Worm (Caenorhabditis elegans) whole organism, mixed stage, embryonic: ENCODE measurements around the gene W05H7.1.
"Not testable (repeated sequence)": the region's sequence is repeated elsewhere in the genome, so short reads cannot be mapped to it uniquely, and the experiment has no call there.

Experiments
- M03D4.4 ChIP-seq: sonication (generic microtip); optimal IDR thresholded peaks from 2 replicates; lab custom pipeline; 2017; ENCODE audit warnings: mild to moderate bottlenecking, missing genetic modification characterization, missing compliant biosample characterization
- bed-3 ChIP-seq: fragments of 200-800 bp; sonication (Bioruptor generic); optimal IDR thresholded peaks from 3 replicates; lab custom pipeline; 2018; ENCODE audit warnings: mild to moderate bottlenecking, missing genetic modification characterization, moderate library complexity, missing compliant biosample characterization
- blmp-1 ChIP-seq: fragments of 150-350 bp; optimal IDR thresholded peaks from 2 replicates; lab custom pipeline; 2014; ENCODE audit warnings: missing biosample characterization, missing genetic modification characterization
- ceh-39 ChIP-seq: fragments of 150-350 bp; optimal IDR thresholded peaks from 2 replicates; lab custom pipeline; 2014; ENCODE audit warnings: missing biosample characterization, missing genetic modification characterization
- ceh-43 ChIP-seq: fragments of 200-800 bp; sonication (Bioruptor generic); optimal IDR thresholded peaks from 2 replicates; lab custom pipeline; 2018; ENCODE audit warnings: mild to moderate bottlenecking, missing genetic modification characterization, moderate library complexity, missing compliant biosample characterization
- ceh-83 ChIP-seq: fragments of 200-800 bp; sonication (Bioruptor generic); optimal IDR thresholded peaks from 2 replicates; lab custom pipeline; 2018; ENCODE audit warnings: mild to moderate bottlenecking, missing genetic modification characterization, missing compliant biosample characterization
- drap-1 ChIP-seq: fragments of 200-800 bp; sonication (Bioruptor generic); optimal IDR thresholded peaks from 3 replicates; lab custom pipeline; 2018; ENCODE audit warnings: mild to moderate bottlenecking, missing genetic modification characterization, missing compliant biosample characterization
- elt-1 ChIP-seq: sonication (generic microtip); optimal IDR thresholded peaks from 2 replicates; lab custom pipeline; 2017; ENCODE audit warnings: missing genetic modification characterization, mild to moderate bottlenecking, missing compliant biosample characterization, antibody characterized with exemption, moderate library complexity, borderline replicate concordance; ENCODE audit not compliant: insufficient read depth
- elt-3 ChIP-seq: fragments of 150-350 bp; optimal IDR thresholded peaks from 2 replicates; lab custom pipeline; 2014; ENCODE audit warnings: missing biosample characterization, missing genetic modification characterization
- flh-1 ChIP-seq: fragments of 200-800 bp; sonication (Bioruptor generic); optimal IDR thresholded peaks from 2 replicates; lab custom pipeline; 2018; ENCODE audit warnings: mild to moderate bottlenecking, missing genetic modification characterization, moderate library complexity, missing compliant biosample characterization
- ham-2 ChIP-seq: fragments of 200-800 bp; sonication (Bioruptor generic); optimal IDR thresholded peaks from 2 replicates; lab custom pipeline; 2018; ENCODE audit warnings: mild to moderate bottlenecking, missing genetic modification characterization, missing compliant biosample characterization
- hlh-1 ChIP-seq: fragments of 150-350 bp; optimal IDR thresholded peaks from 2 replicates; lab custom pipeline; 2014; ENCODE audit warnings: missing biosample characterization, missing genetic modification reagents, missing genetic modification characterization
- lin-13 ChIP-seq: fragments of 150-350 bp; optimal IDR thresholded peaks from 2 replicates; lab custom pipeline; 2014; ENCODE audit warnings: missing biosample characterization, missing genetic modification characterization
- lin-32 ChIP-seq: fragments of 200-800 bp; sonication (Bioruptor generic); optimal IDR thresholded peaks from 2 replicates; lab custom pipeline; 2018; ENCODE audit warnings: mild to moderate bottlenecking, missing genetic modification characterization, missing compliant biosample characterization
- mep-1 ChIP-seq: fragments of 150-350 bp; optimal IDR thresholded peaks from 2 replicates; lab custom pipeline; 2017; ENCODE audit warnings: missing biosample characterization, missing genetic modification reagents, missing genetic modification characterization, inconsistent platforms
- mls-2 ChIP-seq: sonication (generic microtip); optimal IDR thresholded peaks from 2 replicates; lab custom pipeline; 2016; ENCODE audit warnings: mild to moderate bottlenecking, missing genetic modification characterization, moderate library complexity, missing compliant biosample characterization
- nhr-12 ChIP-seq: fragments of 150-350 bp; optimal IDR thresholded peaks from 2 replicates; lab custom pipeline; 2014; ENCODE audit warnings: missing biosample characterization, missing genetic modification characterization
- nhr-2 ChIP-seq: fragments of 150-350 bp; optimal IDR thresholded peaks from 2 replicates; lab custom pipeline; 2014; ENCODE audit warnings: missing biosample characterization, missing genetic modification characterization
- nhr-237 ChIP-seq: fragments of 150-350 bp; optimal IDR thresholded peaks from 2 replicates; lab custom pipeline; 2014; ENCODE audit warnings: missing biosample characterization, missing genetic modification characterization
- nhr-28 ChIP-seq: fragments of 150-350 bp; optimal IDR thresholded peaks from 2 replicates; lab custom pipeline; 2014; ENCODE audit warnings: missing biosample characterization, missing genetic modification characterization
- pha-4 ChIP-seq: fragments of 150-350 bp; optimal IDR thresholded peaks from 2 replicates; lab custom pipeline; 2018; ENCODE audit warnings: missing biosample characterization, missing genetic modification reagents, missing genetic modification characterization
- sem-2 ChIP-seq: fragments of 200-800 bp; sonication (Bioruptor generic); optimal IDR thresholded peaks from 2 replicates; lab custom pipeline; 2018; ENCODE audit warnings: mild to moderate bottlenecking, missing genetic modification characterization, missing compliant biosample characterization
- snpc-4 ChIP-seq: fragments of 150-350 bp; optimal IDR thresholded peaks from 2 replicates; lab custom pipeline; 2014; ENCODE audit warnings: missing biosample characterization, missing genetic modification characterization
- sptf-1 ChIP-seq: sonication (generic microtip); optimal IDR thresholded peaks from 2 replicates; lab custom pipeline; 2017; ENCODE audit warnings: mild to moderate bottlenecking, missing genetic modification characterization, moderate library complexity, missing compliant biosample characterization
- tbx-8 ChIP-seq: fragments of 200-800 bp; sonication (Bioruptor generic); optimal IDR thresholded peaks from 2 replicates; lab custom pipeline; 2018; ENCODE audit warnings: mild to moderate bottlenecking, missing genetic modification characterization, moderate library complexity, missing compliant biosample characterization
- unc-39 ChIP-seq: fragments of 150-350 bp; optimal IDR thresholded peaks from 2 replicates; lab custom pipeline; 2014; ENCODE audit warnings: missing biosample characterization, missing genetic modification characterization

The W05H7.1 gene

ce11 chrX:1416776-1417354, 33.7 kb upstream of the W05H7.1 start, which contains the start of the genes F19G12.4 and F19G12.8:
TSS of gene F19G12.4 (plus strand) at chrX:1417304.
TSS of gene F19G12.8 (plus strand) at chrX:1417320.
- no peak for TF ChIP-seq ceh-43 (GFP tag; lab: Kevin White, UChicago)

ce11 chrX:1419163-1419696, 31.3 kb upstream of the W05H7.1 start, which contains the start of gene F19G12.9:
TSS of gene F19G12.9 (plus strand) at chrX:1419213.
- no peak for TF ChIP-seq tbx-8 (GFP tag; lab: Kevin White, UChicago)

ce11 chrX:1420524-1420923, 30.0 kb upstream of the W05H7.1 start:
- TF ChIP-seq sem-2 (GFP tag; lab: Kevin White, UChicago) (no peak), M03D4.4 (tag; lab: Kevin White, UChicago) (no peak), ceh-43 (GFP tag; lab: Kevin White, UChicago) (no peak), ceh-83 (GFP tag; lab: Kevin White, UChicago) (no peak), flh-1 (GFP tag; lab: Kevin White, UChicago) (no peak), nhr-237 (tag; lab: Kevin White, UChicago) (no peak), elt-1 (tag; lab: Kevin White, UChicago) (no peak), drap-1 (GFP tag; lab: Kevin White, UChicago) (no peak), unc-39 (tag; lab: Kevin White, UChicago) (no peak), pha-4 (no peak), hlh-1 (no peak), nhr-12 (no peak), elt-3 (tag; lab: Kevin White, UChicago) (no peak), ceh-39 (tag; lab: Kevin White, UChicago) (no peak), sptf-1 (tag; lab: Kevin White, UChicago) (no peak)

ce11 chrX:1424509-1424908, 26.1 kb upstream of the W05H7.1 start, which contains the start of gene F19G12.3:
TSS of gene F19G12.3 (plus strand) at chrX:1424809.
- no peak for TF ChIP-seq nhr-28 (tag; lab: Kevin White, UChicago)
- no peak for TF ChIP-seq lin-32 (GFP tag; lab: Kevin White, UChicago)
- TF ChIP-seq lin-13 (tag; lab: Kevin White, UChicago), result no peak

- no peak for TF ChIP-seq ceh-43 (GFP tag; lab: Kevin White, UChicago)
- TF ChIP-seq mls-2 (tag; lab: Kevin White, UChicago), result no peak
- no peak for TF ChIP-seq nhr-28 (tag; lab: Kevin White, UChicago)
- TF ChIP-seq tbx-8 (GFP tag; lab: Kevin White, UChicago), result no peak
- no peak for TF ChIP-seq ham-2 (GFP tag; lab: Kevin White, UChicago)
- TF ChIP-seq elt-1 (tag; lab: Kevin White, UChicago), result no peak
- no peak for TF ChIP-seq snpc-4 (tag; lab: Kevin White, UChicago)
- no peak for TF ChIP-seq sem-2 (GFP tag; lab: Kevin White, UChicago)
- no peak for TF ChIP-seq mep-1 (tag; lab: Kevin White, UChicago)
- TF ChIP-seq elt-3 (tag; lab: Kevin White, UChicago), result no peak
- TF ChIP-seq ceh-83 (GFP tag; lab: Kevin White, UChicago), result no peak
- TF ChIP-seq pha-4, result no peak
- no peak for TF ChIP-seq M03D4.4 (tag; lab: Kevin White, UChicago)
- TF ChIP-seq blmp-1 (tag; lab: Kevin White, UChicago), result no peak
- TF ChIP-seq nhr-2, result no peak
- no peak for TF ChIP-seq flh-1 (GFP tag; lab: Kevin White, UChicago)
- no peak for TF ChIP-seq bed-3 (GFP tag; lab: Kevin White, UChicago)
These were observed 24.1 kb upstream of the W05H7.1 start, which contains the start of gene F19G12.11 for ce11 chrX:1426425-1426824. TSS of gene F19G12.11 (minus strand) at chrX:1426525.

- TF ChIP-seq sptf-1 (tag; lab: Kevin White, UChicago); ceh-43 (GFP tag; lab: Kevin White, UChicago); mls-2 (tag; lab: Kevin White, UChicago): not testable (repeated sequence)
- TF ChIP-seq, all 35 proteins: peak for 0; not testable (repeated sequence) for 35
These were observed 19.9 kb upstream of the W05H7.1 start, which contains the start of gene F19G12.1 for ce11 chrX:1430707-1431106. TSS of gene F19G12.1 (plus strand) at chrX:1431007.
